Worm (Caenorhabditis elegans) whole organism, mixed stage, embryonic: ENCODE measurements around the gene spig-4.
"Not testable (repeated sequence)": the region's sequence is repeated elsewhere in the genome, so short reads cannot be mapped to it uniquely, and the experiment has no call there.

Experiments
- M03D4.4 ChIP-seq: sonication (generic microtip); optimal IDR thresholded peaks from 2 replicates; lab custom pipeline; 2017; ENCODE audit warnings: mild to moderate bottlenecking, missing genetic modification characterization, missing compliant biosample characterization
- bed-3 ChIP-seq: fragments of 200-800 bp; sonication (Bioruptor generic); optimal IDR thresholded peaks from 3 replicates; lab custom pipeline; 2018; ENCODE audit warnings: mild to moderate bottlenecking, missing genetic modification characterization, moderate library complexity, missing compliant biosample characterization
- ceh-39 ChIP-seq: fragments of 150-350 bp; optimal IDR thresholded peaks from 2 replicates; lab custom pipeline; 2014; ENCODE audit warnings: missing biosample characterization, missing genetic modification characterization
- ceh-43 ChIP-seq: fragments of 200-800 bp; sonication (Bioruptor generic); optimal IDR thresholded peaks from 2 replicates; lab custom pipeline; 2018; ENCODE audit warnings: mild to moderate bottlenecking, missing genetic modification characterization, moderate library complexity, missing compliant biosample characterization
- ceh-83 ChIP-seq: fragments of 200-800 bp; sonication (Bioruptor generic); optimal IDR thresholded peaks from 2 replicates; lab custom pipeline; 2018; ENCODE audit warnings: mild to moderate bottlenecking, missing genetic modification characterization, missing compliant biosample characterization
- ces-1 ChIP-seq: fragments of 150-350 bp; optimal IDR thresholded peaks from 2 replicates; lab custom pipeline; 2014; ENCODE audit warnings: missing biosample characterization, missing genetic modification reagents, missing genetic modification characterization
- cnd-1 ChIP-seq: fragments of 200-800 bp; sonication (Bioruptor generic); optimal IDR thresholded peaks from 2 replicates; lab custom pipeline; 2018; ENCODE audit warnings: mild to moderate bottlenecking, missing genetic modification characterization, missing compliant biosample characterization
- drap-1 ChIP-seq: fragments of 200-800 bp; sonication (Bioruptor generic); optimal IDR thresholded peaks from 3 replicates; lab custom pipeline; 2018; ENCODE audit warnings: mild to moderate bottlenecking, missing genetic modification characterization, missing compliant biosample characterization
- elt-3 ChIP-seq: fragments of 150-350 bp; optimal IDR thresholded peaks from 2 replicates; lab custom pipeline; 2014; ENCODE audit warnings: missing biosample characterization, missing genetic modification characterization
- ham-2 ChIP-seq: fragments of 200-800 bp; sonication (Bioruptor generic); optimal IDR thresholded peaks from 2 replicates; lab custom pipeline; 2018; ENCODE audit warnings: mild to moderate bottlenecking, missing genetic modification characterization, missing compliant biosample characterization
- hlh-1 ChIP-seq: fragments of 150-350 bp; optimal IDR thresholded peaks from 2 replicates; lab custom pipeline; 2014; ENCODE audit warnings: missing biosample characterization, missing genetic modification reagents, missing genetic modification characterization
- lin-13 ChIP-seq: fragments of 150-350 bp; optimal IDR thresholded peaks from 2 replicates; lab custom pipeline; 2014; ENCODE audit warnings: missing biosample characterization, missing genetic modification characterization
- lin-32 ChIP-seq: fragments of 200-800 bp; sonication (Bioruptor generic); optimal IDR thresholded peaks from 2 replicates; lab custom pipeline; 2018; ENCODE audit warnings: mild to moderate bottlenecking, missing genetic modification characterization, missing compliant biosample characterization
- lsy-2 ChIP-seq: fragments of 150-350 bp; optimal IDR thresholded peaks from 2 replicates; lab custom pipeline; 2014; ENCODE audit warnings: missing biosample characterization, missing genetic modification characterization
- mab-5 ChIP-seq: fragments of 150-350 bp; optimal IDR thresholded peaks from 2 replicates; lab custom pipeline; 2014; ENCODE audit warnings: missing biosample characterization, missing genetic modification characterization
- mep-1 ChIP-seq: fragments of 150-350 bp; optimal IDR thresholded peaks from 2 replicates; lab custom pipeline; 2017; ENCODE audit warnings: missing biosample characterization, missing genetic modification reagents, missing genetic modification characterization, inconsistent platforms
- mls-2 ChIP-seq: sonication (generic microtip); optimal IDR thresholded peaks from 2 replicates; lab custom pipeline; 2016; ENCODE audit warnings: mild to moderate bottlenecking, missing genetic modification characterization, moderate library complexity, missing compliant biosample characterization
- nhr-2 ChIP-seq: fragments of 150-350 bp; optimal IDR thresholded peaks from 2 replicates; lab custom pipeline; 2014; ENCODE audit warnings: missing biosample characterization, missing genetic modification characterization
- nhr-237 ChIP-seq: fragments of 150-350 bp; optimal IDR thresholded peaks from 2 replicates; lab custom pipeline; 2014; ENCODE audit warnings: missing biosample characterization, missing genetic modification characterization
- nhr-28 ChIP-seq: fragments of 150-350 bp; optimal IDR thresholded peaks from 2 replicates; lab custom pipeline; 2014; ENCODE audit warnings: missing biosample characterization, missing genetic modification characterization
- pha-4 ChIP-seq: fragments of 150-350 bp; optimal IDR thresholded peaks from 2 replicates; lab custom pipeline; 2018; ENCODE audit warnings: missing biosample characterization, missing genetic modification reagents, missing genetic modification characterization
- sem-2 ChIP-seq: fragments of 200-800 bp; sonication (Bioruptor generic); optimal IDR thresholded peaks from 2 replicates; lab custom pipeline; 2018; ENCODE audit warnings: mild to moderate bottlenecking, missing genetic modification characterization, missing compliant biosample characterization
- sptf-1 ChIP-seq: sonication (generic microtip); optimal IDR thresholded peaks from 2 replicates; lab custom pipeline; 2017; ENCODE audit warnings: mild to moderate bottlenecking, missing genetic modification characterization, moderate library complexity, missing compliant biosample characterization
- tbx-8 ChIP-seq: fragments of 200-800 bp; sonication (Bioruptor generic); optimal IDR thresholded peaks from 2 replicates; lab custom pipeline; 2018; ENCODE audit warnings: mild to moderate bottlenecking, missing genetic modification characterization, moderate library complexity, missing compliant biosample characterization
- unc-120 ChIP-seq: sonication (generic microtip); optimal IDR thresholded peaks from 2 replicates; lab custom pipeline; 2017; ENCODE audit warnings: missing genetic modification characterization, missing compliant biosample characterization; ENCODE audit not compliant: poor library complexity, severe bottlenecking
- unc-39 ChIP-seq: fragments of 150-350 bp; optimal IDR thresholded peaks from 2 replicates; lab custom pipeline; 2014; ENCODE audit warnings: missing biosample characterization, missing genetic modification characterization
- unc-62 ChIP-seq: fragments of 150-350 bp; optimal IDR thresholded peaks from 2 replicates; lab custom pipeline; 2014; ENCODE audit warnings: missing biosample characterization, missing genetic modification reagents, missing genetic modification characterization
- zip-8 ChIP-seq: fragments of 150-350 bp; optimal IDR thresholded peaks from 2 replicates; lab custom pipeline; 2014; ENCODE audit warnings: missing biosample characterization, missing genetic modification characterization
- ztf-11 ChIP-seq: fragments of 150-350 bp; optimal IDR thresholded peaks from 2 replicates; lab custom pipeline; 2014; ENCODE audit warnings: missing biosample characterization, missing genetic modification characterization

Gene spig-4

DNA sequence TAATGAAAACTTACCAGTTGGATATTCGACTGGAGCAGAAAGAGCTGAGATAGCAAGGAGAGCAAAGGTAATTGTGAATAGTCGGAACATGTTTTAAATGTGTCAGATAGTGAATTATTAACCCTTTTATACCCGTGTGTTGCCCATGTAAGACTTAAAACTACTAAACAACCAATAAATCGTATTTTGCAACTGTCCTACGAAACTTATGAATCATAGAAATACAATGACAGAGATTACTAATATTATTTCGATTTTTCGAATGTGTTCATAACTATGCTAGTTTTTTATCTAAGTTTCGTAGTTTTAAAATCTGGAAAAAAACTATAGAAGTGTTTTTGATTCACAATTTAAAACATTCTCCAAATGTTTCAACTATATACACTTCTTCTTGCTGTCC is at the start of gene spig-4:
Gene spig-4, minus strand, starts transcription at position 101 of the 400 bp plus-strand sequence.
- TF ChIP-seq mls-2, lsy-2, unc-120 (tag; lab: Kevin White, UChicago): not testable (repeated sequence)
- TF ChIP-seq, all 35 proteins: peak for 0; not testable (repeated sequence) for 35

DNA sequence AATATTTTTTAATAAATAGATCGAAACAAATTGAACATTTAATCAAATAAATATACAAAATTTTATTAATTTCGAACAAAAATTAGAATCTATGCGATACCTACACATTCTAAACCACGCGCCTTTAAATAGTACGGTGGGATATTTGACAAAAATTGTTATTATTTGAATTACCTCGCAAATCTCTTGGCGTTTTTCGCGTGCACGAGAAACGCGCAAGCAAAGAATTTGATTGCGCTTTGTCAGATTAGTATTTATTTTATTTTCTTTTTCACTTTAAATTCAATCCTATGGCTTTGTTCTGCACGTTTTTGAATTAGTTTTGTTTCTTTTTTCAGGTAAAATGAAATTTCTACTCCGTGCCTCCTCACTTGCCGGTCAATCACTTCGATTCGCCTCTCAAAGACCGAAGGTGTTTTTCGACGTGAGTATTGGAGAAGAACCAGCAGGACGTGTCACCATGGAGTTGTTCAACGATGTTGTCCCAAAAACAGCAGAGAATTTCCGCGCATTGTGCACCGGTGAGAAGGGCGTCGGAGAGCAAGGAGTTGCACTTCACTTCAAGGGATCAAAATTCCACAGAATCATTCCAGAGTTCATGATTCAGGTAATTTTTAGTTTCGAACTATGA is 49.2 kb upstream of the spig-4 start, which contains the start of gene cyn-1:
Gene cyn-1, plus strand, starts transcription at position 339 of the 631 bp plus-strand sequence.
- no peak for TF ChIP-seq elt-3 (tag; lab: Kevin White, UChicago)
- TF ChIP-seq hlh-1 (tag; lab: Kevin White, UChicago) = peak; percentile 23
- TF ChIP-seq ham-2 = no peak
- TF ChIP-seq ces-1 (GFP tag; lab: Kevin White, UChicago) = peak; percentile 80
- TF ChIP-seq mab-5 (tag; lab: Kevin White, UChicago) = no peak
- peak; percentile 12 for TF ChIP-seq drap-1 (GFP tag; lab: Kevin White, UChicago)
- peak; percentile 72 for TF ChIP-seq nhr-237 (tag; lab: Kevin White, UChicago)
- TF ChIP-seq pha-4 (tag; lab: Kevin White, UChicago) = peak; percentile 77
- TF ChIP-seq lin-13 (tag; lab: Kevin White, UChicago) = peak; percentile 74
- no peak for TF ChIP-seq bed-3 (GFP tag; lab: Kevin White, UChicago)
- TF ChIP-seq ztf-11 (tag; lab: Kevin White, UChicago) = no peak
- TF ChIP-seq lsy-2 (tag; lab: Kevin White, UChicago) = peak; percentile 79
- TF ChIP-seq mep-1 = peak; percentile 36
- TF ChIP-seq ceh-39 = peak; percentile 25
- TF ChIP-seq sptf-1 (tag; lab: Kevin White, UChicago) = peak; percentile 53
- TF ChIP-seq unc-62 = no peak
- peak; percentile 7 for TF ChIP-seq unc-120 (tag; lab: Kevin White, UChicago)
- no peak for TF ChIP-seq unc-39
- TF ChIP-seq M03D4.4 (tag; lab: Kevin White, UChicago) = no peak
- TF ChIP-seq ceh-43 (GFP tag; lab: Kevin White, UChicago) = no peak

DNA sequence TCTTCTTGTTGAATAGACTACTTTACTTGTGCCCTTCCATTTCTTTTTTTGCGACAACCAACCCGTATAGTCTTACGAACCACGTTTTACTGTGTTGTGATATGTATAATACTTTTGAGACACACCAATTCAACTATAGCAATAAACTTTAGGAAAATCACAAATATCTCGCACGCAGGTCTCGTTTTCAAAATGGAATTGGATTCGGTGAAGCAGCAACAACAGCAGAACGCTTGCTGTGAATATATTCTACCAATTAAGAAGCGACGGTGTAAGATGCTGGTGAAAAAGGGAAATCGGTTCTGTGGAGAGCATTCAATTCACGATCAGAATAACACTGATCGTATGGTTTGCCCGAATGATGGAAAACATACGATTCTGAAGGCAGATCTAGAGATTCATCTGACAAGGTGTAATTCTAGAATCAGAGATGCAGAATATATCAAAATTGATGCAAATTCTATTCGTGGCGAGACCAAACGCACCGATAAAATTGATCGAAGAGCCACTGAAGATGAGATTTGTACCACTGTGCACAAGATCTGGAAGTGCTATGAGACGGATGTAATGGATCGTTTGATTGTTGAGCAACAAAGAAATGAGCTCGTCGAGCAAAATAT is 47.7 kb upstream of the spig-4 start, which contains the start of gene Y49A3A.3:
Gene Y49A3A.3, plus strand, starts transcription at position 153 of the 620 bp plus-strand sequence.
- TF ChIP-seq pha-4 (tag; lab: Kevin White, UChicago) (no peak), cnd-1 (no peak), sem-2 (GFP tag; lab: Kevin White, UChicago) (no peak)

DNA sequence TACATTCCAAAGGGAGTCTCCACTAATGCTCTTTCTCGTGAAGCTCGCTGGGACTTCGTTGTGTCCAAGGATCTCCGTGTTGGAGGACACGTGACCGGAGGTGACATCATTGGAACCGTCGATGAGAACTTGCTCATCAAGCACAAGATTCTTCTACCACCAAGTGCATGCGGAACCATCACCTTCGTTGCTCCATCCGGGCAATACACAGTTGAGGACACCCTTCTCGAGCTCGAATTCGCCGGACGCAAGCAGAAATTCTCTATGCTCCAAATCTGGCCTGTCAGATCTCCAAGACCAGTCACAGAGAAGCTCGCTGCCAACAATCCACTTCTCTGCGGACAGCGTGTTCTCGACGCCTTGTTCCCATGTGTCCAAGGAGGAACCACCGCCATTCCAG is 45.4 kb upstream of the spig-4 start:
- TF ChIP-seq nhr-2 (tag; lab: Kevin White, UChicago) (no peak), drap-1 (GFP tag; lab: Kevin White, UChicago) (peak; percentile 26)

DNA sequence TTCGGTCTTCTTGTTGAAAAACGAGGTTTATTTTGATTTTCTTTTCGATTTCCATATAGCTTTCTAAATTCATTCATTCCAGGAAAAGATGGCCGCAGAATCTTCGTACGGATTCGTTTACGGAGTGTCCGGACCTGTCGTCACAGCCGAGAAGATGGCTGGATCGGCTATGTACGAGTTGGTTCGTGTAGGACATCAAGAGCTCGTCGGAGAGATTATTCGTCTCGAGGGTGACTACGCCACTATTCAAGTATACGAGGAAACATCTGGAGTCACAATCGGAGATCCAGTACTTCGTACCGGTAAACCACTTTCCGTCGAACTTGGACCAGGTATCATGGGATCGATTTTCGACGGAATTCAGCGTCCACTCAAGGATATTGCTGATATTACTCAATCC is 45.0 kb upstream of the spig-4 start, which contains the start of gene vha-13:
Gene vha-13, plus strand, starts transcription at position 81 of the 400 bp plus-strand sequence.
- TF ChIP-seq ham-2 = no peak
- no peak for TF ChIP-seq unc-120 (tag; lab: Kevin White, UChicago)
- TF ChIP-seq lin-32 (GFP tag; lab: Kevin White, UChicago) = no peak
- no peak for TF ChIP-seq drap-1 (GFP tag; lab: Kevin White, UChicago)
- TF ChIP-seq elt-3 (tag; lab: Kevin White, UChicago) = no peak
- TF ChIP-seq sptf-1 (tag; lab: Kevin White, UChicago) = no peak
- TF ChIP-seq nhr-2 (tag; lab: Kevin White, UChicago) = no peak
- TF ChIP-seq tbx-8 (GFP tag; lab: Kevin White, UChicago) = no peak

DNA sequence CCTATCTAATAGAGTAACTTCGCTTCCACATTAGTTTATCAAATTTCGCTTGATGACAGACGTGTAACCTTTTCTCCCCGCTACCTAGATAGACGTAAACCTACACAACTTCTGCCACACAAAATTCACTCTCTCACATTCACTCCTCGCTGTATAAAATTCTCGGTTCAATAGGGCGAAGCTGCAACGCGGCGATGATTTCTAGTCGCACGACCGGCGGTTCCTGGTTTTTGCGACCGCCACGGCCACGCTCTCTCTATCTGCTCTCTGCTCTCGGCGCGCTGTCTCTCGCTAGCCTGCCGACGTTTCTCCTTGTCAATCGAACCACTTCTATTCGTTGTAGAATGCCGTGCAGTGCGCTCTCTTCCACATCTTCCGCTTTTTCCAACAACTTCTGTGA is 44.3 kb upstream of the spig-4 start:
- TF ChIP-seq nhr-237 (tag; lab: Kevin White, UChicago) (peak; percentile 56), M03D4.4 (tag; lab: Kevin White, UChicago) (peak; percentile 2), ham-2 (peak; percentile 54), nhr-28 (tag; lab: Kevin White, UChicago) (no peak), unc-62 (peak; percentile 9), zip-8 (tag; lab: Kevin White, UChicago) (no peak), drap-1 (GFP tag; lab: Kevin White, UChicago) (peak; percentile 58), ces-1 (GFP tag; lab: Kevin White, UChicago) (peak; percentile 9), lin-32 (GFP tag; lab: Kevin White, UChicago) (no peak), lsy-2 (tag; lab: Kevin White, UChicago) (peak; percentile 31), mep-1 (peak; percentile 6), ceh-83 (GFP tag; lab: Kevin White, UChicago) (peak; percentile 32), ztf-11 (tag; lab: Kevin White, UChicago) (peak; percentile 12), elt-3 (tag; lab: Kevin White, UChicago) (no peak)
